Fruit fly (Drosophila melanogaster) whole organism, embryonic: Measurements from ENCODE around the gene Nup37.
A peak's percentile ranks its signal among the peaks of the same experiment; 100 is the strongest.

Source experiments
- Abd-B ChIP-seq: fragments of 200-800 bp; sonication (Bioruptor generic); optimal IDR thresholded peaks from 2 replicates; lab custom pipeline; 2018; ENCODE audit warnings: missing biosample characterization, mild to moderate bottlenecking, missing genetic modification characterization, moderate library complexity
- Antp ChIP-seq: fragments of 200-800 bp; sonication (Bioruptor generic); optimal IDR thresholded peaks from 3 replicates; lab custom pipeline; 2016; ENCODE audit warnings: missing biosample characterization, missing genetic modification characterization
- BEAF-32 ChIP-seq: fragments of 200-800 bp; sonication (Bioruptor generic); optimal IDR thresholded peaks from 3 replicates; lab custom pipeline; 2017; ENCODE audit warnings: missing biosample characterization, missing genetic modification characterization, mild to moderate bottlenecking, moderate library complexity, missing genetic modification reagents
- Blimp-1 ChIP-seq: fragments of 200-800 bp; sonication (Bioruptor generic); optimal IDR thresholded peaks from 3 replicates; lab custom pipeline; 2018; ENCODE audit warnings: missing biosample characterization, missing genetic modification characterization, mild to moderate bottlenecking, moderate library complexity, missing genetic modification reagents
- CG10209 ChIP-seq: fragments of 200-800 bp; sonication (Bioruptor generic); optimal IDR thresholded peaks from 3 replicates; lab custom pipeline; 2017; ENCODE audit warnings: missing biosample characterization, mild to moderate bottlenecking, missing genetic modification characterization, missing genetic modification reagents
- CG10267 ChIP-seq: fragments of 200-800 bp; sonication (Bioruptor generic); optimal IDR thresholded peaks from 2 replicates; lab custom pipeline; 2018; ENCODE audit warnings: missing biosample characterization, mild to moderate bottlenecking, missing genetic modification characterization, moderate library complexity
- CG10543 ChIP-seq: fragments of 200-800 bp; sonication (Bioruptor generic); optimal IDR thresholded peaks from 3 replicates; lab custom pipeline; 2017; ENCODE audit warnings: missing biosample characterization, mild to moderate bottlenecking, missing genetic modification characterization, moderate library complexity
- CG12071 ChIP-seq: fragments of 200-800 bp; sonication (Bioruptor generic); optimal IDR thresholded peaks from 3 replicates; lab custom pipeline; 2018; ENCODE audit warnings: missing biosample characterization, mild to moderate bottlenecking, missing genetic modification characterization
- CG13123 ChIP-seq: fragments of 200-800 bp; sonication (Bioruptor generic); optimal IDR thresholded peaks from 2 replicates; lab custom pipeline; 2016; ENCODE audit warnings: missing biosample characterization, missing genetic modification characterization
- CG13624 ChIP-seq: fragments of 200-800 bp; sonication (Bioruptor generic); optimal IDR thresholded peaks from 2 replicates; lab custom pipeline; 2016; ENCODE audit warnings: missing biosample characterization, missing genetic modification characterization
- CG14014 ChIP-seq: fragments of 200-800 bp; sonication (Bioruptor generic); IDR thresholded peaks from 2 replicates; pipeline ENCODE4 v1.3.6; 2022; ENCODE audit warnings: missing biosample characterization, missing genetic modification characterization
- CG14860 ChIP-seq: fragments of 200-800 bp; sonication (Bioruptor generic); IDR thresholded peaks from 3 replicates; pipeline ENCODE4 v1.3.6; 2022; ENCODE audit warnings: missing biosample characterization, missing genetic modification characterization; ENCODE audit not compliant: partially characterized antibody
- CG15073 ChIP-seq: fragments of 200-800 bp; sonication (Bioruptor generic); optimal IDR thresholded peaks from 2 replicates; lab custom pipeline; 2016; ENCODE audit warnings: missing biosample characterization, missing genetic modification characterization
- CG16779 ChIP-seq: fragments of 200-800 bp; sonication (Bioruptor generic); IDR thresholded peaks from 2 replicates; pipeline ENCODE4 v1.3.6; 2022; ENCODE audit warnings: missing biosample characterization, missing genetic modification characterization
- CG17568 ChIP-seq: fragments of 200-800 bp; sonication (Bioruptor generic); optimal IDR thresholded peaks from 2 replicates; lab custom pipeline; 2018; ENCODE audit warnings: missing biosample characterization, mild to moderate bottlenecking, missing genetic modification characterization, moderate library complexity
- CG18599 ChIP-seq: fragments of 200-800 bp; sonication (Bioruptor generic); optimal IDR thresholded peaks from 3 replicates; lab custom pipeline; 2017; ENCODE audit warnings: missing biosample characterization, missing genetic modification characterization, mild to moderate bottlenecking, moderate library complexity, missing genetic modification reagents
- CG31224 ChIP-seq: fragments of 200-800 bp; sonication (Bioruptor generic); IDR thresholded peaks from 2 replicates; pipeline ENCODE4 v1.3.6; 2022; ENCODE audit warnings: missing biosample characterization, missing genetic modification characterization
- CG31441 ChIP-seq: fragments of 200-800 bp; sonication (Bioruptor generic); IDR thresholded peaks from 2 replicates; pipeline ENCODE4 v1.3.6; 2022; ENCODE audit warnings: missing biosample characterization, missing genetic modification characterization
- CG34422 ChIP-seq: fragments of 200-800 bp; sonication (Bioruptor generic); IDR thresholded peaks from 3 replicates; pipeline ENCODE4 v1.3.6; 2022; ENCODE audit warnings: missing biosample characterization, missing genetic modification characterization
- CG42726 ChIP-seq: fragments of 200-800 bp; sonication (Bioruptor generic); IDR thresholded peaks from 2 replicates; pipeline ENCODE4 v1.3.6; 2022; ENCODE audit warnings: missing biosample characterization, missing genetic modification characterization; ENCODE audit not compliant: partially characterized antibody
- CG4617 ChIP-seq: fragments of 200-800 bp; sonication (Bioruptor generic); optimal IDR thresholded peaks from 3 replicates; lab custom pipeline; 2016; ENCODE audit warnings: missing biosample characterization, missing genetic modification characterization, borderline replicate concordance
- CG6272 ChIP-seq: fragments of 200-800 bp; sonication (Bioruptor generic); IDR thresholded peaks from 2 replicates; pipeline ENCODE4 v1.3.6; 2022; ENCODE audit warnings: missing biosample characterization, missing genetic modification characterization
- CG6854 ChIP-seq: fragments of 200-800 bp; sonication (Bioruptor generic); optimal IDR thresholded peaks from 3 replicates; lab custom pipeline; 2017; ENCODE audit warnings: missing biosample characterization, mild to moderate bottlenecking, missing genetic modification characterization
- CG8765 ChIP-seq: fragments of 200-800 bp; sonication (Bioruptor generic); IDR thresholded peaks from 2 replicates; pipeline ENCODE4 v1.3.6; 2022; ENCODE audit warnings: missing biosample characterization, missing genetic modification characterization
- CHES-1-like ChIP-seq: fragments of 200-800 bp; sonication (Bioruptor generic); optimal IDR thresholded peaks from 2 replicates; lab custom pipeline; 2016; ENCODE audit warnings: missing biosample characterization, missing genetic modification characterization
- CTCF ChIP-seq: fragments of 200-800 bp; sonication (Bioruptor generic); optimal IDR thresholded peaks from 2 replicates; lab custom pipeline; 2017; ENCODE audit warnings: missing biosample characterization, mild to moderate bottlenecking, missing genetic modification characterization, moderate library complexity
- D19B ChIP-seq: fragments of 200-800 bp; sonication (Bioruptor generic); optimal IDR thresholded peaks from 2 replicates; lab custom pipeline; 2017; ENCODE audit warnings: missing biosample characterization, mild to moderate bottlenecking, missing genetic modification characterization
- Doc2 ChIP-seq: fragments of 200-800 bp; sonication (Bioruptor generic); IDR thresholded peaks from 2 replicates; pipeline ENCODE4 v1.3.6; 2022; ENCODE audit warnings: missing biosample characterization, missing genetic modification characterization
- Ets97D ChIP-seq: fragments of 200-800 bp; sonication (Bioruptor generic); optimal IDR thresholded peaks from 3 replicates; lab custom pipeline; 2016; ENCODE audit warnings: missing biosample characterization, missing genetic modification characterization
- Fer1 ChIP-seq: fragments of 200-800 bp; sonication (Bioruptor generic); optimal IDR thresholded peaks from 2 replicates; lab custom pipeline; 2017; ENCODE audit warnings: missing biosample characterization, mild to moderate bottlenecking, missing genetic modification characterization
- Hand ChIP-seq: fragments of 200-800 bp; sonication (Bioruptor generic); optimal IDR thresholded peaks from 2 replicates; lab custom pipeline; 2017; ENCODE audit warnings: mild to moderate bottlenecking, missing biosample characterization, missing genetic modification reagents, missing genetic modification characterization
- Hr78 ChIP-seq, 2 experiments: fragments of 200-800 bp in 1 of 2; fragments of >200 bp in 1 of 2; sonication (Bioruptor generic) in 1 of 2; optimal IDR thresholded peaks; 2 replicates each; lab custom pipeline; 2017 to 2019; ENCODE audit warnings: missing biosample characterization in 2 of 2, missing genetic modification characterization in 2 of 2, mild to moderate bottlenecking in 1 of 2, moderate library complexity in 1 of 2
- Ptx1 ChIP-seq: fragments of 200-800 bp; sonication (Bioruptor generic); IDR thresholded peaks from 2 replicates; pipeline ENCODE4 v1.3.6; 2022; ENCODE audit warnings: missing biosample characterization, missing genetic modification characterization
- Sox102F ChIP-seq: fragments of 200-800 bp; sonication (Bioruptor generic); optimal IDR thresholded peaks from 2 replicates; lab custom pipeline; 2018; ENCODE audit warnings: missing biosample characterization, mild to moderate bottlenecking, missing genetic modification characterization, moderate library complexity
- Sry-β ChIP-seq: fragments of 200-800 bp; sonication (Bioruptor generic); optimal IDR thresholded peaks from 2 replicates; lab custom pipeline; 2018; ENCODE audit warnings: missing biosample characterization, mild to moderate bottlenecking, missing genetic modification characterization, moderate library complexity
- Tbp ChIP-seq: fragments of >200 bp; optimal IDR thresholded peaks from 2 replicates; lab custom pipeline; 2018; ENCODE audit warnings: missing biosample characterization, missing genetic modification characterization
- ara ChIP-seq: fragments of 200-800 bp; sonication (Bioruptor generic); IDR thresholded peaks from 2 replicates; pipeline ENCODE4 v1.3.6; 2022; ENCODE audit warnings: missing biosample characterization, missing genetic modification characterization
- danr ChIP-seq: fragments of 200-800 bp; sonication (Bioruptor generic); IDR thresholded peaks from 2 replicates; pipeline ENCODE4 v1.3.6; 2022; ENCODE audit warnings: missing biosample characterization, missing genetic modification characterization
- ewg ChIP-seq: fragments of 200-800 bp; sonication (Bioruptor generic); optimal IDR thresholded peaks from 3 replicates; lab custom pipeline; 2017; ENCODE audit warnings: mild to moderate bottlenecking, missing biosample characterization, missing genetic modification reagents, missing genetic modification characterization
- fd64A ChIP-seq: fragments of 200-800 bp; sonication (Bioruptor generic); optimal IDR thresholded peaks from 3 replicates; lab custom pipeline; 2018; ENCODE audit warnings: missing biosample characterization, mild to moderate bottlenecking, missing genetic modification characterization
- ftz-f1 ChIP-seq: fragments of 200-800 bp; sonication (Bioruptor generic); optimal IDR thresholded peaks from 2 replicates; lab custom pipeline; 2016; ENCODE audit warnings: missing biosample characterization, missing genetic modification characterization
- oc ChIP-seq: fragments of 200-800 bp; sonication (Bioruptor generic); optimal IDR thresholded peaks from 2 replicates; lab custom pipeline; 2018; ENCODE audit warnings: missing biosample characterization, mild to moderate bottlenecking, missing genetic modification characterization, moderate library complexity
- otp ChIP-seq: fragments of 200-800 bp; sonication (Bioruptor generic); IDR thresholded peaks from 3 replicates; pipeline ENCODE4, ENCODE4 v1.3.6; 2022; ENCODE audit warnings: missing biosample characterization, missing genetic modification characterization
- pfk ChIP-seq: fragments of 200-800 bp; sonication (Bioruptor generic); optimal IDR thresholded peaks from 2 replicates; lab custom pipeline; 2018; ENCODE audit warnings: missing biosample characterization, mild to moderate bottlenecking, missing genetic modification characterization, moderate library complexity
- phol ChIP-seq: fragments of 200-800 bp; sonication (Bioruptor generic); optimal IDR thresholded peaks from 3 replicates; lab custom pipeline; 2018; ENCODE audit warnings: missing biosample characterization, mild to moderate bottlenecking, missing genetic modification characterization, moderate library complexity
- prd ChIP-seq, 3 experiments: fragments of >200 bp in 2 of 3; fragments of 200-800 bp in 1 of 3; sonication (Bioruptor generic) in 1 of 3; optimal IDR thresholded peaks in 2 of 3; IDR thresholded peaks in 1 of 3; 2 replicates in 2 of 3; 3 replicates in 1 of 3; pipeline versions ENCODE4 v1.3.6 to Lab custom; 2017 to 2022; ENCODE audit warnings: missing biosample characterization in 1 of 3, missing genetic modification characterization in 1 of 3
- pzg ChIP-seq: fragments of 200-800 bp; sonication (Bioruptor generic); optimal IDR thresholded peaks from 3 replicates; lab custom pipeline; 2018; ENCODE audit warnings: missing biosample characterization, mild to moderate bottlenecking, missing genetic modification characterization, moderate library complexity
- sd ChIP-seq: fragments of 200-800 bp; sonication (Bioruptor generic); optimal IDR thresholded peaks from 3 replicates; lab custom pipeline; 2018; ENCODE audit warnings: missing biosample characterization, mild to moderate bottlenecking, missing genetic modification characterization, moderate library complexity
- shn ChIP-seq: fragments of 200-800 bp; sonication (Bioruptor generic); optimal IDR thresholded peaks from 3 replicates; lab custom pipeline; 2016; ENCODE audit warnings: missing biosample characterization, missing genetic modification characterization
- tgo ChIP-seq: fragments of 200-800 bp; sonication (Bioruptor generic); IDR thresholded peaks from 3 replicates; pipeline ENCODE4 v1.3.6; 2022; ENCODE audit warnings: missing biosample characterization, missing genetic modification characterization

The Nup37 gene

DNA sequence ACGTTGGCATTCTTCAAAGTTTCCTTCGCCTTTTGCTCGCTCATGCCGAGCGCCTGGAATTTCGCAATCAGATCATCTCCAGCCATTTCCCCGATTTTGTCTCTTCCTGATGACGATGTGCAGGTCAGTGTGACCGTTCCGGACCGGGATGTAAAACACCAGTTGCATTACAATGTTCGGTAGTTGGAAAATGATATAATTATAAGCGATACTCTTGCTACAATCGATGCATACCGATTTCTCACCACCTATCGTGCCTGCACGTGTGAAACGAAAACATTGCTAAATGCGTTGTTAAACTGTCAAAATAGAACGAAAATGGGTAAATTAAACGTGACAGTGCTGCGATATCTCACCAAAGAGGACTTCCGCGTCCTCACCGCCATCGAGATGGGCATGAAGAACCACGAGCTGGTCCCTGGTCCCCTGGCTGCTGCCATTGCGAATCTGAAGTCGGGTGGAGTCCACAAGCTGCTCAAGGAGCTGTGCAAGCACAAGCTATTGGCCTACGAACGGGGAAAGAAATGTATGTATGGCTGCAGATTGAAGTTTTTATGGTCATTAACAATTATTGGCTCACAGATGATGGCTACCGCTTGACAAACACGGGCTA, 18.2 kb downstream of the Nup37 start, which contains the start of the genes GlnRS and RIOK2 (continued):
- TF ChIP-seq pzg (GFP tag; lab: Kevin White, UChicago) = peak; percentile 98
- TF ChIP-seq Fer1 (GFP tag; lab: Kevin White, UChicago) = no peak
- no peak for TF ChIP-seq CG6272
- no peak for TF ChIP-seq Blimp-1
- TF ChIP-seq CG13123 (GFP tag; lab: Kevin White, UChicago) = no peak
- TF ChIP-seq CG17568 = no peak
- TF ChIP-seq CG10543 (GFP tag; lab: Kevin White, UChicago) = no peak
- TF ChIP-seq danr (GFP tag; lab: Robert Waterston, UW) = no peak
- no peak for TF ChIP-seq Ptx1 (GFP tag; lab: Robert Waterston, UW)
- peak; percentile 85 for TF ChIP-seq CG14860 (GFP tag; lab: Robert Waterston, UW)
- peak; percentile 69 for TF ChIP-seq phol (tag; lab: Kevin White, UChicago)
- TF ChIP-seq CG12071 (GFP tag; lab: Kevin White, UChicago) = no peak
- TF ChIP-seq shn (GFP tag; lab: Kevin White, UChicago) = no peak
- TF ChIP-seq CG18599 (GFP tag; lab: Kevin White, UChicago) = no peak
- peak; percentile 64 for TF ChIP-seq CHES-1-like (GFP tag; lab: Kevin White, UChicago)
- TF ChIP-seq CG31441 = no peak
- TF ChIP-seq ara (GFP tag; lab: Robert Waterston, UW) = no peak
- TF ChIP-seq CG10209 (GFP tag; lab: Kevin White, UChicago) = no peak
- peak; percentile 62 for TF ChIP-seq CG10267 (tag; lab: Kevin White, UChicago)
- TF ChIP-seq otp (GFP tag; lab: Robert Waterston, UW) = no peak
- peak; percentile 85 for TF ChIP-seq Ets97D (GFP tag; lab: Kevin White, UChicago)
- TF ChIP-seq Sry-β (GFP tag; lab: Kevin White, UChicago) = peak; percentile 67
- no peak for TF ChIP-seq Abd-B (GFP tag; lab: Kevin White, UChicago)
- TF ChIP-seq Doc2 (GFP tag; lab: Robert Waterston, UW) = no peak
- peak in 1 of 2 experiments; percentile 41 for TF ChIP-seq Hr78 (GFP tag; optimal IDR thresholded peaks at IDR 0.05; lab: Kevin White, UChicago)
- TF ChIP-seq Sox102F (GFP tag; lab: Kevin White, UChicago) = no peak
- TF ChIP-seq Hand (GFP tag; lab: Kevin White, UChicago) = no peak
- TF ChIP-seq CG34422 (GFP tag; lab: Robert Waterston, UW) = peak; percentile 85; the same call in 2 of the 3 replicates
- no peak for TF ChIP-seq ftz-f1 (GFP tag; lab: Kevin White, UChicago)
- peak; percentile 75 for TF ChIP-seq CG13624 (GFP tag; lab: Kevin White, UChicago)
- TF ChIP-seq CG16779 (GFP tag; lab: Robert Waterston, UW) = no peak
- TF ChIP-seq CG31224 = no peak
- no peak for TF ChIP-seq oc (tag; lab: Kevin White, UChicago)
- TF ChIP-seq sd (tag; lab: Kevin White, UChicago) = peak; percentile 66
- no peak for TF ChIP-seq ewg (GFP tag; lab: Kevin White, UChicago)
- TF ChIP-seq CTCF (GFP tag; lab: Kevin White, UChicago) = peak; percentile 10
- no peak for TF ChIP-seq fd64A
- TF ChIP-seq CG4617 = peak; percentile 94
- TF ChIP-seq D19B = no peak
- no peak for TF ChIP-seq pfk (GFP tag; lab: Kevin White, UChicago)
- no peak for TF ChIP-seq CG14014 (GFP tag; lab: Robert Waterston, UW)
- TF ChIP-seq CG15073 (GFP tag; lab: Kevin White, UChicago) = no peak
- TF ChIP-seq Antp = no peak
- peak; percentile 12 for TF ChIP-seq Tbp
- TF ChIP-seq CG6854 (GFP tag; lab: Kevin White, UChicago) = no peak
- TF ChIP-seq tgo = no peak
- TF ChIP-seq CG8765 = no peak
- TF ChIP-seq CG42726 (GFP tag; lab: Robert Waterston, UW) = peak; percentile 91
- peak; percentile 97 for TF ChIP-seq BEAF-32 (GFP tag; lab: Kevin White, UChicago)
- TF ChIP-seq prd (optimal IDR thresholded peaks at IDR 0.05; lab: Kevin White, UChicago) = no peak
- TF ChIP-seq prd (GFP tag; IDR thresholded peaks at IDR 0.05; lab: Robert Waterston, UW) = no peak
